Worm (Caenorhabditis elegans) whole organism, late embryonic: ENCODE results near the gene taf-10.

Source experiments
- C38D4.7 ChIP-seq: fragments of 200-800 bp; sonication (Bioruptor generic); optimal IDR thresholded peaks from 2 replicates; lab custom pipeline; 2018; ENCODE audit warnings: mild to moderate bottlenecking, missing genetic modification characterization, moderate library complexity, missing compliant biosample characterization
- K02D7.2 ChIP-seq: sonication (generic microtip); optimal IDR thresholded peaks from 2 replicates; lab custom pipeline; 2017; ENCODE audit warnings: mild to moderate bottlenecking, missing genetic modification characterization, missing compliant biosample characterization
- ama-1 ChIP-seq: fragments of 150-350 bp; optimal IDR thresholded peaks from 2 replicates; lab custom pipeline; 2014
- ceh-48 ChIP-seq: sonication (generic microtip); optimal IDR thresholded peaks from 2 replicates; lab custom pipeline; 2016; ENCODE audit warnings: missing genetic modification characterization, inconsistent platforms, missing compliant biosample characterization
- che-1 ChIP-seq: sonication (generic microtip); optimal IDR thresholded peaks from 2 replicates; lab custom pipeline; 2016; ENCODE audit warnings: mild to moderate bottlenecking, missing genetic modification characterization, missing compliant biosample characterization
- elt-2 ChIP-seq: sonication (generic microtip); optimal IDR thresholded peaks from 2 replicates; lab custom pipeline; 2016; ENCODE audit warnings: missing genetic modification reagents, missing genetic modification characterization, missing compliant biosample characterization
- eyg-1 ChIP-seq: sonication (generic microtip); optimal IDR thresholded peaks from 2 replicates; lab custom pipeline; 2016; ENCODE audit warnings: missing genotype, missing genetic modification characterization, missing compliant biosample characterization
- fkh-10 ChIP-seq: fragments of 150-350 bp; optimal IDR thresholded peaks from 2 replicates; lab custom pipeline; 2014; ENCODE audit warnings: missing biosample characterization, missing genetic modification reagents, missing genetic modification characterization
- hlh-30 ChIP-seq: sonication (generic microtip); optimal IDR thresholded peaks from 2 replicates; lab custom pipeline; 2017; ENCODE audit warnings: antibody characterized with exemption, missing genetic modification characterization, missing compliant biosample characterization; ENCODE audit not compliant: insufficient read depth
- pag-3 ChIP-seq: sonication (generic microtip); optimal IDR thresholded peaks from 2 replicates; lab custom pipeline; 2016; ENCODE audit warnings: missing compliant biosample characterization, missing genetic modification characterization, borderline replicate concordance
- pax-1 ChIP-seq: fragments of 150-350 bp; optimal IDR thresholded peaks from 2 replicates; lab custom pipeline; 2014; ENCODE audit warnings: missing biosample characterization, missing genetic modification characterization
- pha-4 ChIP-seq: fragments of 150-350 bp; optimal IDR thresholded peaks from 2 replicates; lab custom pipeline; 2018; ENCODE audit warnings: missing biosample characterization, missing genetic modification reagents, missing genetic modification characterization
- pqm-1 ChIP-seq: sonication (generic microtip); optimal IDR thresholded peaks from 2 replicates; lab custom pipeline; 2016; ENCODE audit warnings: missing genetic modification characterization, missing compliant biosample characterization
- tbx-2 ChIP-seq: sonication (generic microtip); optimal IDR thresholded peaks from 2 replicates; lab custom pipeline; 2016; ENCODE audit warnings: missing genetic modification characterization, missing compliant biosample characterization

DNA sequence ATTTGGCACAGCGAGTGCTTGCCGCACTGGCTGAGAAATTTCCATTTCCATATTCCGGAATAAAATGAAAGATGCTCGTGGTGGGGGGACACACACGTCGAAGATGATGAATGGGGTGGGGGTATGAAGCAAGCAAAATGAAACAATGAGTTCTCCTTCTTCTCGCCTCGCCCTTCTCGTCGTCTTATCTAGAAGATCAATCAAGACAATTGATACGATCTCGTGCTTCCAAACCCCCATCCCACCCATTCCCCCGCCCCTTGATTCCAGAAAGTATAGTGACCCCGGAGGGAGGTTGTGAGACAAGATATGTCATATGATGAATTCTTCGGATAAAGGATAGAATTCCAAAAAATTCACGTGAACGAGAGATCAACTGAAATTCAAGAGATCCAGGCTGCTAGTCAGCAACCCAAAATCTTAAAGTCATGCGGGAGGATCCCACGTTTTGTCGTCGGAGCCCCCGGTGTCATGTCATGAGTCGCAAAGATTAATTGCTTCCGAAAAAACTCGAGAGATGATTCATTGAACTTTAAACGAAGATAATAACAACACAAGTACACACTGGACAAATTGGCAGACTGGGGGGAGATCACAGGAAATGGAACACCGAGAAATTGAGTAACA is 7.7 kb downstream of the taf-10 start:
- no peak for TF ChIP-seq ama-1
- no peak for TF ChIP-seq hlh-30 (tag; lab: Kevin White, UChicago)
- TF ChIP-seq fkh-10 (GFP tag; lab: Kevin White, UChicago), result no peak
- no peak for TF ChIP-seq pha-4 (tag; lab: Kevin White, UChicago)
- no peak for TF ChIP-seq che-1 (tag; lab: Kevin White, UChicago)
- no peak for TF ChIP-seq elt-2
- TF ChIP-seq pqm-1 (tag; lab: Kevin White, UChicago), result no peak
- TF ChIP-seq eyg-1 (tag; lab: Kevin White, UChicago), result no peak
- TF ChIP-seq K02D7.2 (tag; lab: Kevin White, UChicago), result no peak
- no peak for TF ChIP-seq pag-3 (tag; lab: Kevin White, UChicago)
- TF ChIP-seq tbx-2 (tag; lab: Kevin White, UChicago), result no peak
- no peak for TF ChIP-seq C38D4.7
- no peak for TF ChIP-seq ceh-48 (tag; lab: Kevin White, UChicago)
- no peak for TF ChIP-seq pax-1
